Worm (Caenorhabditis elegans) whole organism, midembryonic: ENCODE measurements around the gene gst-16.

Experiments
- T22C8.4 ChIP-seq: fragments of 200-800 bp; sonication (Bioruptor generic); IDR thresholded peaks from 2 replicates; pipeline ENCODE4 v1.3.6; 2022; ENCODE audit warnings: missing genetic modification characterization, missing compliant biosample characterization
- cog-1 ChIP-seq: sonication (generic microtip); optimal IDR thresholded peaks from 2 replicates; lab custom pipeline; 2016; ENCODE audit warnings: missing genetic modification characterization, missing compliant biosample characterization
- flt-1 ChIP-seq: fragments of 200-800 bp; sonication (Bioruptor generic); IDR thresholded peaks from 2 replicates; pipeline ENCODE4 v1.3.6; 2022; ENCODE audit warnings: missing genetic modification characterization, missing compliant biosample characterization
- med-1 ChIP-seq: sonication (generic microtip); optimal IDR thresholded peaks from 2 replicates; lab custom pipeline; 2017; ENCODE audit warnings: missing genetic modification characterization, mild to moderate bottlenecking, missing compliant biosample characterization, antibody characterized with exemption, missing genetic modification reagents; ENCODE audit not compliant: insufficient read depth
- ref-1 ChIP-seq: fragments of 200-800 bp; sonication (Bioruptor generic); conservative IDR thresholded peaks from 2 replicates; pipeline ENCODE4 v1.3.6; 2022; ENCODE audit warnings: missing genetic modification reagents, missing genetic modification characterization, missing compliant biosample characterization
- ztf-29 ChIP-seq: fragments of 200-800 bp; sonication (Bioruptor generic); IDR thresholded peaks from 2 replicates; pipeline ENCODE4 v1.3.6; 2022; ENCODE audit warnings: missing genetic modification reagents, missing genetic modification characterization, missing compliant biosample characterization

DNA sequence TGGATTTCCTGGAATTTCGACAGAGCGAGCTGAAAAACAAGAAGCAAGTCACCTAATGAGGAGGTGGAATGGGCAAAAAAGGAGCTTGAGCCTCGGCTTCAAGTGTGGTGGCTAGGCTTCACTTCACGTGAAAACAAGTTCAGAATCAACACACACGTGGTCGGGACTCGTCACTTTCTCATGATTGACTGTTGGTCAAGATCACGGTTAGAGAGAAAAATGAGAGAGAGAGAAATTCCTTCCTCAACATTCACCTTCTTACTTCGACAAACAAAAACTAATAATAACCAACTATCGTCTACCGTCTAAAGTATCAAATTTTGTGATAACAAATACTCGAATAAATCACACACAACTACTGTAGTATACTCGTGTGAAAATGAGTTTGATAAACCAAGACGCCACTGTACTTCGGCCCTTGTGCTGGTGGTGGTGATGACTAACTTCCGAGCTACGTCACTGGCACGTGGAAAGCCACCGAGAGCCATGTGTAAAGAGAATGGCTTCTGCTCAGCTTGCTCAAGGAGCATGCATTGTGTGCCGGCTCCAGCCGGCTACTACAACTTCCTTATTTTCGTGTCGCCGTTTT, 49.5 kb upstream of the gst-16 start:
- TF ChIP-seq ztf-29 (GFP tag; lab: Robert Waterston, UW) (no peak), med-1 (GFP tag; lab: Kevin White, UChicago) (no peak), ref-1 (GFP tag; lab: Robert Waterston, UW) (no peak), cog-1 (tag; lab: Kevin White, UChicago) (no peak), T22C8.4 (no peak), flt-1 (no peak)
